Fruit fly (Drosophila melanogaster): ENCODE results near the gene CG43208.

DNA sequence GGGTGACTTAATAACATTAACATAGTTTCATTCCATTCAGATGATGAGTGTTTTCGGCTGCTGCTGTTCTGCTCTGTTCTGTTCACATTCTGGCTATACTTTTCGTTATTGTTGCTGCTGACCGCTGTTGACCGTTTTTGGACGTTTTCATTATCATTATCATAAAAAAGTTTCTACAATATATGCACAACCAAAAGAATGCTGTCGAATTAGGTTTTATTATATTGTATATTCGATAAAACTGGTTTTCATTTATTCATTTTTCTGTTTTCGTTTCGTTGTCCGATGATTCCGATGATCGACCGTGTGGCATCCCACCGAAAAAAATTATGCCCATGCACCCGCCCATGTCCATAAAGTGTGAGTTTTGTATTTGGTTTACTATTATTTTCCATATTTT is 29.8 kb downstream of the CG43208 start:
- TF ChIP-seq CTCF (optimal IDR thresholded peaks at IDR 0.05) (no peak), CG8478 (optimal IDR thresholded peaks at IDR 0.05) (no peak)

Data from S2 (cell line).